Worm (Caenorhabditis elegans) whole organism, young adult: ENCODE results near the gene sur-5.
A peak's percentile ranks its signal among the peaks of the same experiment; 100 is the strongest.

ENCODE experiments used
- B0019.2 ChIP-seq: fragments of 200-800 bp; sonication (Bioruptor generic); conservative IDR thresholded peaks from 2 replicates; pipeline ENCODE4 v1.3.6; 2022; ENCODE audit warnings: missing genetic modification reagents, missing genetic modification characterization, missing compliant biosample characterization
- B0261.1 ChIP-seq: sonication (generic microtip); optimal IDR thresholded peaks from 2 replicates; lab custom pipeline; 2016; ENCODE audit warnings: mild to moderate bottlenecking, missing genetic modification characterization, moderate library complexity, missing compliant biosample characterization
- C06A6.2 ChIP-seq: fragments of 200-800 bp; sonication (Bioruptor generic); conservative IDR thresholded peaks from 2 replicates; pipeline ENCODE4 v1.3.6; 2022; ENCODE audit warnings: missing genetic modification characterization, missing compliant biosample characterization
- F10E7.11 ChIP-seq: sonication (generic microtip); optimal IDR thresholded peaks from 2 replicates; lab custom pipeline; 2017; ENCODE audit warnings: mild to moderate bottlenecking, missing genetic modification characterization, moderate library complexity, missing compliant biosample characterization
- F23B12.7 ChIP-seq: sonication (generic microtip); optimal IDR thresholded peaks from 2 replicates; lab custom pipeline; 2017; ENCODE audit warnings: missing genetic modification characterization, mild to moderate bottlenecking, missing compliant biosample characterization, antibody characterized with exemption, moderate library complexity; ENCODE audit not compliant: insufficient read depth
- F49E8.2 ChIP-seq: sonication (generic microtip); optimal IDR thresholded peaks from 3 replicates; lab custom pipeline; 2017; ENCODE audit warnings: missing genetic modification characterization, mild to moderate bottlenecking, missing compliant biosample characterization, antibody characterized with exemption, moderate library complexity; ENCODE audit not compliant: insufficient read depth
- F57A8.1 ChIP-seq: fragments of 200-800 bp; sonication (Bioruptor generic); optimal IDR thresholded peaks from 2 replicates; lab custom pipeline; 2018; ENCODE audit warnings: mild to moderate bottlenecking, missing genetic modification characterization, moderate library complexity, missing compliant biosample characterization
- F57C9.4 ChIP-seq: sonication (generic microtip); optimal IDR thresholded peaks from 2 replicates; lab custom pipeline; 2017; ENCODE audit warnings: mild to moderate bottlenecking, missing genetic modification characterization, missing compliant biosample characterization
- K12H6.12 ChIP-seq: fragments of 200-800 bp; sonication (Bioruptor generic); optimal IDR thresholded peaks from 2 replicates; lab custom pipeline; 2018; ENCODE audit warnings: mild to moderate bottlenecking, missing genetic modification characterization, missing compliant biosample characterization
- T07F8.4 ChIP-seq: sonication (generic microtip); optimal IDR thresholded peaks from 2 replicates; lab custom pipeline; 2016; ENCODE audit warnings: mild to moderate bottlenecking, missing genetic modification characterization, moderate library complexity, missing compliant biosample characterization
- Y53F4B.3 ChIP-seq: fragments of 200-800 bp; sonication (Bioruptor generic); IDR thresholded peaks from 2 replicates; pipeline ENCODE4 v1.3.6; 2022; ENCODE audit warnings: missing genetic modification reagents, missing genetic modification characterization, missing compliant biosample characterization
- Y79H2A.3 ChIP-seq: fragments of 200-800 bp; sonication (Bioruptor generic); conservative IDR thresholded peaks from 2 replicates; pipeline ENCODE4 v1.3.6; 2022; ENCODE audit warnings: missing genetic modification reagents, missing genetic modification characterization, missing compliant biosample characterization
- akir-1 ChIP-seq: fragments of 200-800 bp; sonication (Bioruptor generic); optimal IDR thresholded peaks from 2 replicates; lab custom pipeline; 2018; ENCODE audit warnings: mild to moderate bottlenecking, missing genetic modification characterization, moderate library complexity, missing compliant biosample characterization
- ama-1 ChIP-seq, 3 experiments: fragments of 150-350 bp in 1 of 3; sonication (generic microtip) in 2 of 3; optimal IDR thresholded peaks; 2 replicates each; lab custom pipeline; 2014 to 2018; ENCODE audit warnings: missing biosample characterization in 2 of 3, missing genetic modification characterization in 2 of 3, missing genetic modification reagents in 2 of 3
- aptf-2 ChIP-seq: fragments of 200-800 bp; sonication (Bioruptor generic); conservative IDR thresholded peaks from 2 replicates; pipeline ENCODE4 v1.3.6; 2022; ENCODE audit warnings: missing genetic modification reagents, missing genetic modification characterization, missing compliant biosample characterization
- aptf-3 ChIP-seq: fragments of 200-800 bp; sonication (Bioruptor generic); IDR thresholded peaks from 2 replicates; pipeline ENCODE4 v1.3.6; 2022; ENCODE audit warnings: missing genetic modification characterization, missing compliant biosample characterization
- attf-5 ChIP-seq: fragments of 200-800 bp; sonication (Bioruptor generic); optimal IDR thresholded peaks from 2 replicates; lab custom pipeline; 2018; ENCODE audit warnings: mild to moderate bottlenecking, missing genetic modification characterization, missing compliant biosample characterization
- attf-6 ChIP-seq: fragments of 200-800 bp; sonication (Bioruptor generic); IDR thresholded peaks from 2 replicates; pipeline ENCODE4 v1.3.6; 2022; ENCODE audit warnings: missing genetic modification reagents, missing genetic modification characterization, missing compliant biosample characterization
- bed-2 ChIP-seq: fragments of 200-800 bp; sonication (Bioruptor generic); IDR thresholded peaks from 2 replicates; pipeline ENCODE4 v1.3.6; 2022; ENCODE audit warnings: missing genetic modification reagents, missing genetic modification characterization, missing compliant biosample characterization
- cebp-1 ChIP-seq, 2 experiments: fragments of 200-800 bp in 1 of 2; sonication (Bioruptor generic) in 1 of 2; sonication (generic microtip) in 1 of 2; IDR thresholded peaks in 1 of 2; optimal IDR thresholded peaks in 1 of 2; 2 replicates each; pipeline versions ENCODE4 v1.3.6 to Lab custom; 2017 to 2022; ENCODE audit warnings: missing compliant biosample characterization in 2 of 2, missing genetic modification characterization in 2 of 2, mild to moderate bottlenecking in 1 of 2, missing genetic modification reagents in 1 of 2, moderate library complexity in 1 of 2
- ceh-58 ChIP-seq: fragments of 200-800 bp; sonication (Bioruptor generic); IDR thresholded peaks from 2 replicates; pipeline ENCODE4 v1.3.6; 2022; ENCODE audit warnings: missing genetic modification characterization, missing compliant biosample characterization
- ceh-91 ChIP-seq: fragments of 200-800 bp; sonication (Bioruptor generic); IDR thresholded peaks from 2 replicates; pipeline ENCODE4 v1.3.6; 2022; ENCODE audit warnings: missing genetic modification reagents, missing genetic modification characterization, missing compliant biosample characterization
- dox-1 ChIP-seq: fragments of 200-800 bp; sonication (Bioruptor generic); IDR thresholded peaks from 2 replicates; pipeline ENCODE4 v1.3.6; 2022; ENCODE audit warnings: missing genetic modification reagents, missing genetic modification characterization, missing compliant biosample characterization
- efl-1 ChIP-seq: fragments of 150-350 bp; optimal IDR thresholded peaks from 2 replicates; lab custom pipeline; 2014; ENCODE audit warnings: missing biosample characterization, missing genetic modification reagents, missing genetic modification characterization
- egl-44 ChIP-seq: fragments of 200-800 bp; sonication (Bioruptor generic); IDR thresholded peaks from 2 replicates; pipeline ENCODE4 v1.3.6; 2022; ENCODE audit warnings: missing genetic modification reagents, missing genetic modification characterization, missing compliant biosample characterization
- ets-4 ChIP-seq: fragments of 200-800 bp; sonication (Bioruptor generic); optimal IDR thresholded peaks from 2 replicates; lab custom pipeline; 2018; ENCODE audit warnings: mild to moderate bottlenecking, missing genetic modification characterization, missing compliant biosample characterization
- fkh-3 ChIP-seq: sonication (generic microtip); optimal IDR thresholded peaks from 2 replicates; lab custom pipeline; 2016; ENCODE audit warnings: mild to moderate bottlenecking, missing genetic modification characterization, missing compliant biosample characterization
- hrde-1 ChIP-seq: sonication (generic microtip); optimal IDR thresholded peaks from 2 replicates; lab custom pipeline; 2016; ENCODE audit warnings: missing genetic modification characterization, mild to moderate bottlenecking, missing compliant biosample characterization, moderate library complexity, missing genotype, missing genetic modification reagents, borderline replicate concordance
- lag-1 ChIP-seq: fragments of 200-800 bp; sonication (Bioruptor generic); IDR thresholded peaks from 2 replicates; pipeline ENCODE4 v1.3.6; 2022; ENCODE audit warnings: missing genetic modification reagents, missing genetic modification characterization, missing compliant biosample characterization
- let-607 ChIP-seq, 2 experiments: fragments of 200-800 bp in 1 of 2; sonication (Bioruptor generic) in 1 of 2; sonication (generic microtip) in 1 of 2; optimal IDR thresholded peaks; 2 replicates each; lab custom pipeline; 2016 to 2018; ENCODE audit warnings: mild to moderate bottlenecking in 2 of 2, missing compliant biosample characterization in 2 of 2, missing genetic modification characterization in 2 of 2, moderate library complexity in 2 of 2, missing genotype in 1 of 2
- lir-1 ChIP-seq: fragments of 200-800 bp; sonication (Bioruptor generic); conservative IDR thresholded peaks from 2 replicates; pipeline ENCODE4 v1.3.6; 2022; ENCODE audit warnings: missing genetic modification reagents, missing genetic modification characterization, missing compliant biosample characterization
- lsy-27 ChIP-seq: sonication (generic microtip); optimal IDR thresholded peaks from 2 replicates; lab custom pipeline; 2017; ENCODE audit warnings: missing genetic modification characterization, mild to moderate bottlenecking, missing compliant biosample characterization, antibody characterized with exemption, missing genotype, borderline replicate concordance; ENCODE audit not compliant: insufficient read depth
- madf-10 ChIP-seq: sonication (generic microtip); optimal IDR thresholded peaks from 2 replicates; lab custom pipeline; 2016; ENCODE audit warnings: mild to moderate bottlenecking, missing genetic modification characterization, missing compliant biosample characterization
- madf-3 ChIP-seq: fragments of 200-800 bp; sonication (Bioruptor generic); IDR thresholded peaks from 2 replicates; pipeline ENCODE4 v1.3.6; 2022; ENCODE audit warnings: missing genetic modification reagents, missing genetic modification characterization, missing compliant biosample characterization
- mcd-1 ChIP-seq: fragments of 200-800 bp; sonication (Bioruptor generic); IDR thresholded peaks from 2 replicates; pipeline ENCODE4 v1.3.6; 2022; ENCODE audit warnings: missing genetic modification reagents, missing genetic modification characterization, missing compliant biosample characterization
- nfya-2 ChIP-seq: fragments of 200-800 bp; sonication (Bioruptor generic); IDR thresholded peaks from 2 replicates; pipeline ENCODE4 v1.3.6; 2022; ENCODE audit warnings: missing genetic modification reagents, missing genetic modification characterization, missing compliant biosample characterization
- nfyb-1 ChIP-seq: fragments of 200-800 bp; sonication (Bioruptor generic); IDR thresholded peaks from 2 replicates; pipeline ENCODE4 v1.3.6; 2022; ENCODE audit warnings: missing genetic modification reagents, missing genetic modification characterization, missing compliant biosample characterization
- nhr-27 ChIP-seq: fragments of 200-800 bp; sonication (Bioruptor generic); optimal IDR thresholded peaks from 2 replicates; lab custom pipeline; 2018; ENCODE audit warnings: mild to moderate bottlenecking, missing genetic modification characterization, moderate library complexity, missing compliant biosample characterization
- nhr-80 ChIP-seq: sonication (generic microtip); optimal IDR thresholded peaks from 2 replicates; lab custom pipeline; 2016; ENCODE audit warnings: missing genetic modification characterization, missing compliant biosample characterization
- pha-4 ChIP-seq: fragments of 150-350 bp; sonication (generic microtip); optimal IDR thresholded peaks from 2 replicates; lab custom pipeline; 2014; ENCODE audit warnings: missing biosample characterization, missing genetic modification reagents, missing genetic modification characterization
- rcor-1 ChIP-seq: fragments of 200-800 bp; sonication (Bioruptor generic); IDR thresholded peaks from 2 replicates; pipeline ENCODE4 v1.3.6; 2022; ENCODE audit warnings: missing genetic modification reagents, missing genetic modification characterization, missing compliant biosample characterization
- snpc-3.4 ChIP-seq: sonication (generic microtip); optimal IDR thresholded peaks from 2 replicates; lab custom pipeline; 2017; ENCODE audit warnings: missing genetic modification characterization, mild to moderate bottlenecking, missing compliant biosample characterization, antibody characterized with exemption, moderate library complexity, missing genotype, missing genetic modification reagents
- tbp1 ChIP-seq: fragments of 200-800 bp; sonication (Bioruptor generic); optimal IDR thresholded peaks from 2 replicates; lab custom pipeline; 2018; ENCODE audit warnings: mild to moderate bottlenecking, missing genetic modification characterization, missing compliant biosample characterization
- tbx-9 ChIP-seq: sonication (generic microtip); optimal IDR thresholded peaks from 2 replicates; lab custom pipeline; 2016; ENCODE audit warnings: borderline replicate concordance, missing genetic modification characterization, inconsistent platforms, missing compliant biosample characterization
- tlf-1 ChIP-seq: fragments of 200-800 bp; sonication (Bioruptor generic); optimal IDR thresholded peaks from 2 replicates; lab custom pipeline; 2018; ENCODE audit warnings: mild to moderate bottlenecking, missing genetic modification characterization, missing compliant biosample characterization
- unc-62 ChIP-seq: fragments of 150-350 bp; optimal IDR thresholded peaks from 2 replicates; lab custom pipeline; 2014; ENCODE audit warnings: missing biosample characterization, missing genetic modification reagents, missing genetic modification characterization
- zfh-2 ChIP-seq: fragments of 200-800 bp; sonication (Bioruptor generic); conservative IDR thresholded peaks from 2 replicates; pipeline ENCODE4 v1.3.6; 2022; ENCODE audit warnings: missing genetic modification reagents, missing genetic modification characterization, missing compliant biosample characterization
- ztf-6 ChIP-seq: fragments of 200-800 bp; sonication (Bioruptor generic); IDR thresholded peaks from 2 replicates; pipeline ENCODE4 v1.3.6; 2022; ENCODE audit warnings: missing genetic modification reagents, missing genetic modification characterization, missing compliant biosample characterization

Gene sur-5

ce11 chrX:7296310-7296709, 9.1 kb downstream of the sur-5 start (continued):
- TF ChIP-seq dox-1 (GFP tag; lab: Robert Waterston, UW) (peak; percentile 60), pha-4 (tag; lab: Kevin White, UChicago) (no peak), F23B12.7 (tag; lab: Kevin White, UChicago) (no peak), aptf-2 (GFP tag; lab: Robert Waterston, UW) (no peak), efl-1 (GFP tag; lab: Kevin White, UChicago) (no peak), lir-1 (GFP tag; lab: Robert Waterston, UW) (no peak), F57C9.4 (tag; lab: Kevin White, UChicago) (no peak), F10E7.11 (no peak), lsy-27 (tag; lab: Kevin White, UChicago) (no peak), tlf-1 (GFP tag; lab: Kevin White, UChicago) (no peak), rcor-1 (GFP tag; lab: Robert Waterston, UW) (no peak), aptf-3 (GFP tag; lab: Robert Waterston, UW) (no peak), nhr-27 (tag; lab: Kevin White, UChicago) (no peak), ceh-58 (no peak), bed-2 (GFP tag; lab: Robert Waterston, UW) (no peak), ama-1 (optimal IDR thresholded peaks at IDR 0.05; lab: Kevin White, UChicago) (no peak), ama-1 (GFP tag; optimal IDR thresholded peaks at IDR 0.05; lab: Kevin White, UChicago) (no peak), ztf-6 (GFP tag; lab: Robert Waterston, UW) (no peak), F49E8.2 (tag; lab: Kevin White, UChicago) (no peak), tbx-9 (tag; lab: Kevin White, UChicago) (no peak), ets-4 (peak; percentile 26), B0261.1 (tag; lab: Kevin White, UChicago) (no peak), ceh-91 (GFP tag; lab: Robert Waterston, UW) (no peak), B0019.2 (no peak), Y53F4B.3 (no peak), lag-1 (GFP tag; lab: Robert Waterston, UW) (no peak), madf-3 (GFP tag; lab: Robert Waterston, UW) (no peak), madf-10 (tag; lab: Kevin White, UChicago) (no peak), egl-44 (GFP tag; lab: Robert Waterston, UW) (no peak), hrde-1 (tag; lab: Kevin White, UChicago) (no peak), mcd-1 (GFP tag; lab: Robert Waterston, UW) (no peak), F57A8.1 (GFP tag; lab: Kevin White, UChicago) (no peak), K12H6.12 (tag; lab: Kevin White, UChicago) (no peak), snpc-3.4 (tag; lab: Kevin White, UChicago) (no peak), nfyb-1 (no peak), tbp1 (no peak), nhr-80 (tag; lab: Kevin White, UChicago) (peak; percentile 96), fkh-3 (tag; lab: Kevin White, UChicago) (no peak), attf-5 (GFP tag; lab: Kevin White, UChicago) (no peak), T07F8.4 (tag; lab: Kevin White, UChicago) (no peak), cebp-1 (GFP tag; IDR thresholded peaks at IDR 0.05; lab: Robert Waterston, UW) (no peak), cebp-1 (tag; optimal IDR thresholded peaks at IDR 0.05; lab: Kevin White, UChicago) (peak; percentile 39), C06A6.2 (no peak), attf-6 (no peak), Y79H2A.3 (GFP tag; lab: Robert Waterston, UW) (no peak), akir-1 (GFP tag; lab: Kevin White, UChicago) (no peak), nfya-2 (no peak), unc-62 (GFP tag; lab: Kevin White, UChicago) (peak; percentile 29), let-607 (tag; optimal IDR thresholded peaks at IDR 0.05; lab: Kevin White, UChicago) (peak; percentile 78 to 91), zfh-2 (GFP tag; lab: Robert Waterston, UW) (no peak)
